Fruit fly (Drosophila melanogaster) whole organism, embryonic: Measurements from ENCODE around the gene Tmtc2.

ENCODE experiments used
- Antp ChIP-seq: fragments of 200-800 bp; sonication (Bioruptor generic); optimal IDR thresholded peaks from 3 replicates; lab custom pipeline; 2016; ENCODE audit warnings: missing biosample characterization, missing genetic modification characterization
- CG10209 ChIP-seq: fragments of 200-800 bp; sonication (Bioruptor generic); optimal IDR thresholded peaks from 3 replicates; lab custom pipeline; 2017; ENCODE audit warnings: missing biosample characterization, mild to moderate bottlenecking, missing genetic modification characterization, missing genetic modification reagents
- CG1024 ChIP-seq: fragments of 200-800 bp; sonication (Bioruptor generic); IDR thresholded peaks from 2 replicates; pipeline ENCODE4 v1.3.6; 2022; ENCODE audit warnings: missing biosample characterization, missing genetic modification characterization
- CG10431 ChIP-seq: fragments of 200-800 bp; sonication (Bioruptor generic); optimal IDR thresholded peaks from 3 replicates; lab custom pipeline; 2018; ENCODE audit warnings: missing biosample characterization, mild to moderate bottlenecking, missing genetic modification characterization
- CG11093 ChIP-seq: fragments of 200-800 bp; sonication (Bioruptor generic); IDR thresholded peaks from 3 replicates; pipeline ENCODE4 v1.3.6; 2022; ENCODE audit warnings: missing biosample characterization, missing genetic modification characterization
- CG11247 ChIP-seq: fragments of 200-800 bp; sonication (Bioruptor generic); IDR thresholded peaks from 2 replicates; pipeline ENCODE4 v1.3.6; 2022; ENCODE audit warnings: missing biosample characterization, missing genetic modification characterization
- CG12155 ChIP-seq: fragments of 200-800 bp; sonication (Bioruptor generic); optimal IDR thresholded peaks from 3 replicates; lab custom pipeline; 2016; ENCODE audit warnings: missing biosample characterization, missing genetic modification characterization
- CG13424 ChIP-seq: fragments of 200-800 bp; sonication (Bioruptor generic); optimal IDR thresholded peaks from 2 replicates; lab custom pipeline; 2019; ENCODE audit warnings: missing biosample characterization, mild to moderate bottlenecking, missing genetic modification characterization, moderate library complexity
- CG15479 ChIP-seq: fragments of 200-800 bp; sonication (Bioruptor generic); optimal IDR thresholded peaks from 3 replicates; lab custom pipeline; 2019; ENCODE audit warnings: missing biosample characterization, mild to moderate bottlenecking, missing genetic modification characterization, moderate library complexity
- CG1603 ChIP-seq: fragments of 200-800 bp; sonication (Bioruptor generic); optimal IDR thresholded peaks from 2 replicates; lab custom pipeline; 2019; ENCODE audit warnings: missing biosample characterization, mild to moderate bottlenecking, missing genetic modification characterization, moderate library complexity
- CG18599 ChIP-seq: fragments of 200-800 bp; sonication (Bioruptor generic); optimal IDR thresholded peaks from 3 replicates; lab custom pipeline; 2017; ENCODE audit warnings: missing biosample characterization, missing genetic modification characterization, mild to moderate bottlenecking, moderate library complexity, missing genetic modification reagents
- CG2712 ChIP-seq: fragments of 200-800 bp; optimal IDR thresholded peaks from 3 replicates; lab custom pipeline; 2019; ENCODE audit warnings: missing biosample characterization, mild to moderate bottlenecking, missing genetic modification characterization, moderate library complexity
- CG2889 ChIP-seq: fragments of 200-800 bp; sonication (Bioruptor generic); IDR thresholded peaks from 3 replicates; pipeline ENCODE4 v1.3.6; 2022; ENCODE audit warnings: missing biosample characterization, missing genetic modification characterization
- CG32532 ChIP-seq: fragments of 200-800 bp; sonication (Bioruptor generic); IDR thresholded peaks from 2 replicates; pipeline ENCODE4 v1.3.6; 2022; ENCODE audit warnings: missing biosample characterization, missing genetic modification characterization
- CG34376 ChIP-seq: fragments of 200-800 bp; sonication (Bioruptor generic); optimal IDR thresholded peaks from 2 replicates; lab custom pipeline; 2018; ENCODE audit warnings: missing biosample characterization, mild to moderate bottlenecking, missing genetic modification characterization
- CG4424 ChIP-seq: fragments of 200-800 bp; sonication (Bioruptor generic); optimal IDR thresholded peaks from 3 replicates; lab custom pipeline; 2016; ENCODE audit warnings: missing biosample characterization, missing genetic modification characterization
- CG4854 ChIP-seq: fragments of 200-800 bp; sonication (Bioruptor generic); optimal IDR thresholded peaks from 2 replicates; lab custom pipeline; 2016; ENCODE audit warnings: missing biosample characterization, missing genetic modification characterization, inconsistent platforms
- CG7357 ChIP-seq: fragments of 200-800 bp; sonication (Bioruptor generic); IDR thresholded peaks from 3 replicates; pipeline ENCODE4 v1.3.6; 2022; ENCODE audit warnings: missing biosample characterization, missing genetic modification characterization
- CG7556 ChIP-seq: fragments of 200-800 bp; sonication (Bioruptor generic); optimal IDR thresholded peaks from 2 replicates; lab custom pipeline; 2017; ENCODE audit warnings: missing biosample characterization, mild to moderate bottlenecking, missing genetic modification characterization
- CG7745 ChIP-seq: fragments of 200-800 bp; sonication (Bioruptor generic); optimal IDR thresholded peaks from 2 replicates; lab custom pipeline; 2018; ENCODE audit warnings: missing biosample characterization, mild to moderate bottlenecking, missing genetic modification characterization, moderate library complexity
- H15 ChIP-seq: fragments of 200-800 bp; sonication (Bioruptor generic); IDR thresholded peaks from 3 replicates; pipeline ENCODE4 v1.3.6; 2022; ENCODE audit warnings: missing biosample characterization, missing genetic modification characterization
- HLHmδ ChIP-seq: fragments of 200-800 bp; sonication (Bioruptor generic); optimal IDR thresholded peaks from 2 replicates; lab custom pipeline; 2018; ENCODE audit warnings: missing biosample characterization, mild to moderate bottlenecking, missing genetic modification characterization, moderate library complexity
- NFAT ChIP-seq: fragments of 200-800 bp; sonication (Bioruptor generic); IDR thresholded peaks from 2 replicates; pipeline ENCODE4 v1.3.6; 2022; ENCODE audit warnings: missing biosample characterization, missing genetic modification characterization
- PHDP ChIP-seq: fragments of 200-800 bp; sonication (Bioruptor generic); optimal IDR thresholded peaks from 3 replicates; lab custom pipeline; 2018; ENCODE audit warnings: missing biosample characterization, mild to moderate bottlenecking, missing genetic modification characterization, moderate library complexity
- Rfx ChIP-seq: fragments of 200-800 bp; sonication (Bioruptor generic); IDR thresholded peaks from 2 replicates; pipeline ENCODE4 v1.3.6; 2022; ENCODE audit warnings: missing biosample characterization, missing genetic modification characterization
- Side ChIP-seq: fragments of 200-800 bp; sonication (Bioruptor generic); optimal IDR thresholded peaks from 2 replicates; lab custom pipeline; 2016; ENCODE audit warnings: missing biosample characterization, missing genetic modification characterization
- Six4 ChIP-seq: fragments of 200-800 bp; sonication (Bioruptor generic); optimal IDR thresholded peaks from 2 replicates; lab custom pipeline; 2016; ENCODE audit warnings: missing biosample characterization, missing genetic modification characterization
- Sox100B ChIP-seq: fragments of 200-800 bp; sonication (Bioruptor generic); optimal IDR thresholded peaks from 3 replicates; lab custom pipeline; 2018; ENCODE audit warnings: missing biosample characterization, mild to moderate bottlenecking, missing genetic modification characterization
- Sox102F ChIP-seq: fragments of 200-800 bp; sonication (Bioruptor generic); optimal IDR thresholded peaks from 2 replicates; lab custom pipeline; 2018; ENCODE audit warnings: missing biosample characterization, mild to moderate bottlenecking, missing genetic modification characterization, moderate library complexity
- Stat92E ChIP-seq, 3 experiments: fragments of >200 bp in 2 of 3; fragments of 200-800 bp in 1 of 3; sonication (Bioruptor generic) in 1 of 3; optimal IDR thresholded peaks; 2 replicates each; lab custom pipeline; 2017 to 2019; ENCODE audit warnings: missing biosample characterization in 3 of 3, missing genetic modification characterization in 3 of 3, mild to moderate bottlenecking in 1 of 3, moderate library complexity in 1 of 3
- bsh ChIP-seq, 2 experiments: fragments of 200-800 bp; sonication (Bioruptor generic); optimal IDR thresholded peaks; 2 replicates each; lab custom pipeline; 2017 to 2018; ENCODE audit warnings: mild to moderate bottlenecking in 2 of 2, missing biosample characterization in 2 of 2, missing genetic modification characterization in 2 of 2, moderate library complexity in 1 of 2
- dmrt99B ChIP-seq: fragments of 200-800 bp; sonication (Bioruptor generic); optimal IDR thresholded peaks from 2 replicates; lab custom pipeline; 2018; ENCODE audit warnings: missing biosample characterization, mild to moderate bottlenecking, missing genetic modification characterization, moderate library complexity
- dpn ChIP-seq, 2 experiments: fragments of 200-800 bp; sonication (Bioruptor generic); optimal IDR thresholded peaks; 3 replicates each; lab custom pipeline; 2016; ENCODE audit warnings: missing biosample characterization in 2 of 2, missing genetic modification characterization in 2 of 2
- dysf ChIP-seq: fragments of 200-800 bp; sonication (Bioruptor generic); IDR thresholded peaks from 3 replicates; pipeline ENCODE4 v1.3.6; 2022; ENCODE audit warnings: missing biosample characterization, missing genetic modification characterization
- fd102C ChIP-seq: fragments of 200-800 bp; sonication (Bioruptor generic); optimal IDR thresholded peaks from 2 replicates; lab custom pipeline; 2018; ENCODE audit warnings: missing biosample characterization, mild to moderate bottlenecking, missing genetic modification characterization, moderate library complexity
- fd96Cb ChIP-seq: fragments of 200-800 bp; sonication (Bioruptor generic); optimal IDR thresholded peaks from 2 replicates; lab custom pipeline; 2018; ENCODE audit warnings: missing biosample characterization, mild to moderate bottlenecking, missing genetic modification characterization, moderate library complexity
- grau ChIP-seq: fragments of 200-800 bp; optimal IDR thresholded peaks from 3 replicates; lab custom pipeline; 2019; ENCODE audit warnings: missing biosample characterization, mild to moderate bottlenecking, missing genetic modification characterization, moderate library complexity
- ind ChIP-seq: fragments of 200-800 bp; sonication (Bioruptor generic); optimal IDR thresholded peaks from 3 replicates; lab custom pipeline; 2016; ENCODE audit warnings: missing biosample characterization, missing genetic modification characterization
- lab ChIP-seq: fragments of 200-800 bp; sonication (Bioruptor generic); optimal IDR thresholded peaks from 3 replicates; lab custom pipeline; 2017; ENCODE audit warnings: missing biosample characterization, missing genetic modification characterization, mild to moderate bottlenecking, moderate library complexity, missing genetic modification reagents
- maf-S ChIP-seq: fragments of 200-800 bp; sonication (Bioruptor generic); optimal IDR thresholded peaks from 2 replicates; lab custom pipeline; 2016; ENCODE audit warnings: missing biosample characterization, missing genetic modification characterization
- mam ChIP-seq: fragments of 200-800 bp; sonication (Bioruptor generic); optimal IDR thresholded peaks from 3 replicates; lab custom pipeline; 2016; ENCODE audit warnings: missing biosample characterization, missing genetic modification characterization
- pita ChIP-seq: fragments of 200-800 bp; sonication (Bioruptor generic); optimal IDR thresholded peaks from 2 replicates; lab custom pipeline; 2017; ENCODE audit warnings: missing biosample characterization, mild to moderate bottlenecking, missing genetic modification characterization
- prd ChIP-seq, 3 experiments: fragments of >200 bp in 2 of 3; fragments of 200-800 bp in 1 of 3; sonication (Bioruptor generic) in 1 of 3; optimal IDR thresholded peaks in 2 of 3; IDR thresholded peaks in 1 of 3; 2 replicates in 2 of 3; 3 replicates in 1 of 3; pipeline versions ENCODE4 v1.3.6 to Lab custom; 2017 to 2022; ENCODE audit warnings: missing biosample characterization in 1 of 3, missing genetic modification characterization in 1 of 3
- pzg ChIP-seq: fragments of 200-800 bp; sonication (Bioruptor generic); optimal IDR thresholded peaks from 3 replicates; lab custom pipeline; 2018; ENCODE audit warnings: missing biosample characterization, mild to moderate bottlenecking, missing genetic modification characterization, moderate library complexity
- ranshi ChIP-seq: fragments of 200-800 bp; sonication (Bioruptor generic); IDR thresholded peaks from 2 replicates; pipeline ENCODE4 v1.3.6; 2022; ENCODE audit warnings: missing biosample characterization, missing genetic modification characterization
- row ChIP-seq: fragments of 200-800 bp; sonication (Bioruptor generic); IDR thresholded peaks from 3 replicates; pipeline ENCODE4 v1.3.6; 2022; ENCODE audit warnings: missing biosample characterization, missing genetic modification characterization
- tna ChIP-seq: fragments of 200-800 bp; sonication (Bioruptor generic); IDR thresholded peaks from 2 replicates; pipeline ENCODE4 v1.3.6; 2022; ENCODE audit warnings: missing biosample characterization, missing genetic modification characterization; ENCODE audit not compliant: partially characterized antibody
- wdn ChIP-seq: fragments of 200-800 bp; sonication (Bioruptor generic); IDR thresholded peaks from 2 replicates; pipeline ENCODE4 v1.3.6; 2022; ENCODE audit warnings: missing biosample characterization, missing genetic modification characterization
- zfh1 ChIP-seq: fragments of 200-800 bp; sonication (Bioruptor generic); IDR thresholded peaks from 3 replicates; pipeline ENCODE4 v1.3.6; 2022; ENCODE audit warnings: missing biosample characterization, missing genetic modification characterization

The Tmtc2 gene

dm6 chr2L:886743-887142 lies 35.9 kb upstream of the Tmtc2 start (continued):
- TF ChIP-seq prd (optimal IDR thresholded peaks at IDR 0.05; lab: Kevin White, UChicago) (no peak), prd (GFP tag; IDR thresholded peaks at IDR 0.05; lab: Robert Waterston, UW) (peak; percentile 27; the same call in 1 of the 3 replicates), CG10209 (no peak), Sox100B (GFP tag; lab: Kevin White, UChicago) (no peak), CG2712 (tag; lab: Kevin White, UChicago) (no peak), CG34376 (GFP tag; lab: Kevin White, UChicago) (no peak), H15 (no peak), CG4854 (GFP tag; lab: Kevin White, UChicago) (no peak), Six4 (no peak), wdn (GFP tag; lab: Robert Waterston, UW) (no peak), CG18599 (GFP tag; lab: Kevin White, UChicago) (peak; percentile 62), pzg (GFP tag; lab: Kevin White, UChicago) (no peak), CG11093 (GFP tag; lab: Robert Waterston, UW) (no peak), HLHmδ (GFP tag; lab: Kevin White, UChicago) (no peak), dpn (GFP tag; optimal IDR thresholded peaks at IDR 0.05; lab: Kevin White, UChicago) (peak in 1 of 2 experiments; percentile 8), Side (no peak), CG32532 (GFP tag; lab: Robert Waterston, UW) (no peak), maf-S (GFP tag; lab: Kevin White, UChicago) (no peak), Rfx (GFP tag; lab: Robert Waterston, UW) (peak; percentile 42; the same call in 1 of the 2 replicates), CG7745 (tag; lab: Kevin White, UChicago) (no peak), CG2889 (GFP tag; lab: Robert Waterston, UW) (0 out of 3 replicates have a peak, but pooled peaks have one; percentile 20), pita (GFP tag; lab: Kevin White, UChicago) (no peak), CG1024 (GFP tag; lab: Robert Waterston, UW) (no peak), dysf (0 out of 3 replicates have a peak, but pooled peaks have one; percentile 11), CG1603 (tag; lab: Kevin White, UChicago) (no peak), CG7556 (GFP tag; lab: Kevin White, UChicago) (peak; percentile 44), ind (GFP tag; lab: Kevin White, UChicago) (peak; percentile 29), PHDP (tag; lab: Kevin White, UChicago) (peak; percentile 10), mam (GFP tag; lab: Kevin White, UChicago) (peak; percentile 34), dmrt99B (tag; lab: Kevin White, UChicago) (peak; percentile 54), CG10431 (GFP tag; lab: Kevin White, UChicago) (no peak), Sox102F (GFP tag; lab: Kevin White, UChicago) (peak; percentile 42), NFAT (GFP tag; lab: Robert Waterston, UW) (no peak), fd96Cb (tag; lab: Kevin White, UChicago) (peak; percentile 16), tna (no peak), grau (tag; lab: Kevin White, UChicago) (peak; percentile 11), row (GFP tag; lab: Robert Waterston, UW) (peak; percentile 54; the same call in 2 of the 3 replicates), zfh1 (GFP tag; lab: Robert Waterston, UW) (0 out of 3 replicates have a peak, but pooled peaks have one; percentile 32), fd102C (GFP tag; lab: Kevin White, UChicago) (no peak), bsh (GFP tag; optimal IDR thresholded peaks at IDR 0.05; lab: Kevin White, UChicago) (peak in 1 of 2 experiments; percentile 17), lab (GFP tag; lab: Kevin White, UChicago) (peak; percentile 59), Antp (GFP tag; lab: Kevin White, UChicago) (peak; percentile 4), CG11247 (GFP tag; lab: Robert Waterston, UW) (no peak), CG13424 (tag; lab: Kevin White, UChicago) (peak; percentile 5), ranshi (GFP tag; lab: Robert Waterston, UW) (peak; percentile 15; the same call in 1 of the 2 replicates), CG15479 (GFP tag; lab: Kevin White, UChicago) (no peak), Stat92E (GFP tag; optimal IDR thresholded peaks at IDR 0.05; lab: Kevin White, UChicago) (no peak), CG4424 (GFP tag; lab: Kevin White, UChicago) (no peak), CG12155 (GFP tag; lab: Kevin White, UChicago) (no peak), CG7357 (GFP tag; lab: Robert Waterston, UW) (no peak)
